Fruit fly (Drosophila melanogaster): ENCODE data around the gene aay.

aay gene

DNA sequence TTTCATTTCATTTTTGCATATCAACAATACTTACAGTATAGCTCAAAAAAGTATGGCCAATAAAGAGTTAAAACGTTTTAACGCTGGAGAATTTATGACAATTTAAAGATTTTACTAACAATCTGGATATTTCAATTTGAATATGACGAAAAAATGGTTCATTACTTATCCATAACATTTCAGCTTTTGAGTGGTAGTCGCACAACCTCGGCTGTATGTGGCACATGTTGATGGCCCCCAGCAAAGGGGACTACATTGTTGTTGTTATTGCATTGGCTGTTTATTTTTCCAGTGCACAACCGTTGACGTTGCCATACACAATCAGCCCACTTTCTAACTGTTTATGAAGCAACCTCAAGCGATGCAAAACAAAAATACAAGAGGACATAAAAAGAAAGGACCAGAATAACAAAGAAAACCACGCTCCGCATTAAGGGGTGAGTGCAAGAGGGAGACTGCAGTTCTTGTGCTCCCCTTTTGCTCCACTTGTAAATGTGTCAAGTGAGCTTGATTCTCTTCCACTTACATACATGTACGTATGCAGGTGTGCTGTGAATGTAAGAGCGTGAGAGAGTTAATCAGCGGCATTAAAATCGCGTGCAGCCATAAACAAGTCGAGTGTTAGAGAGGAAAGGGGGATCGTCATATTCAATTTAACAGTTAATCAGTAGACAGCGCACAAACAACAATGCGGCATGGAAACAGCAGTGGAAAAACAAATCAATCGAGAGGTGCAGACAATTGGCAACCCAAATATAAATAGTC lies 2.8 kb upstream of the aay start (continued):
- TF ChIP-seq prd (optimal IDR thresholded peaks at IDR 0.05) (no peak), prd (GFP tag; IDR thresholded peaks at IDR 0.05) (peak; percentile 56; the same call in 2 of the 3 replicates), CG10959 (GFP tag; IDR thresholded peaks at IDR 0.05) (no peak), CG12104 (GFP tag; optimal IDR thresholded peaks at IDR 0.05) (no peak), CG9932 (GFP tag; IDR thresholded peaks at IDR 0.05) (no peak), oc (tag; optimal IDR thresholded peaks at IDR 0.05) (peak; percentile 8), CG31388 (GFP tag; optimal IDR thresholded peaks at IDR 0.05) (no peak), Ets65A (GFP tag) (no peak), CG9817 (tag; optimal IDR thresholded peaks at IDR 0.05) (peak; percentile 15), Fer3 (tag; optimal IDR thresholded peaks at IDR 0.05) (peak; percentile 29), CTCF (GFP tag; optimal IDR thresholded peaks at IDR 0.05) (peak; percentile 9), CG15479 (GFP tag; optimal IDR thresholded peaks at IDR 0.05) (no peak), Oli (tag; optimal IDR thresholded peaks at IDR 0.05) (peak; percentile 62), CG6254 (GFP tag; optimal IDR thresholded peaks at IDR 0.05) (no peak), salm (tag; optimal IDR thresholded peaks at IDR 0.05) (peak; percentile 23), CG2199 (GFP tag; IDR thresholded peaks at IDR 0.05) (no peak), Nf-YC (tag; optimal IDR thresholded peaks at IDR 0.05) (no peak), CG12299 (tag; optimal IDR thresholded peaks at IDR 0.05) (no peak), CG8944 (GFP tag; optimal IDR thresholded peaks at IDR 0.05) (no peak), CoRest (tag; optimal IDR thresholded peaks at IDR 0.05) (peak; percentile 38), tgo (GFP tag; IDR thresholded peaks at IDR 0.05) (peak; percentile 40; the same call in 2 of the 3 replicates), nom (GFP tag; optimal IDR thresholded peaks at IDR 0.05) (peak; percentile 90), zfh2 (GFP tag; optimal IDR thresholded peaks at IDR 0.05) (no peak), gsb (GFP tag; IDR thresholded peaks at IDR 0.05) (no peak), HLHmδ (GFP tag; optimal IDR thresholded peaks at IDR 0.05) (no peak), nerfin-2 (GFP tag; IDR thresholded peaks at IDR 0.05; ENCODE audit: partially characterized antibody) (no peak), CG17612 (GFP tag; IDR thresholded peaks at IDR 0.05) (no peak), CG18599 (GFP tag; optimal IDR thresholded peaks at IDR 0.05) (peak; percentile 38), chm (GFP tag; IDR thresholded peaks at IDR 0.05) (no peak), CG1792 (GFP tag; optimal IDR thresholded peaks at IDR 0.05) (no peak), CG10654 (GFP tag; optimal IDR thresholded peaks at IDR 0.05) (no peak), ind (GFP tag; optimal IDR thresholded peaks at IDR 0.05) (peak; percentile 31), CG14014 (GFP tag; IDR thresholded peaks at IDR 0.05) (peak; percentile 53; the same call in 1 of the 2 replicates), ab (GFP tag; optimal IDR thresholded peaks at IDR 0.05) (no peak), pho (GFP tag; optimal IDR thresholded peaks at IDR 0.05) (no peak), CG11398 (GFP tag; optimal IDR thresholded peaks at IDR 0.05) (peak; percentile 2), zen (tag; optimal IDR thresholded peaks at IDR 0.05) (no peak), slp2 (GFP tag; optimal IDR thresholded peaks at IDR 0.05) (peak; percentile 17), BtbVII (GFP tag; optimal IDR thresholded peaks at IDR 0.05) (no peak), sisA (GFP tag; IDR thresholded peaks at IDR 0.05) (peak; percentile 53; the same call in 1 of the 2 replicates), NC2α (GFP tag; optimal IDR thresholded peaks at IDR 0.05) (no peak), gem (tag; optimal IDR thresholded peaks at IDR 0.05) (peak; percentile 72), Six4 (GFP tag; optimal IDR thresholded peaks at IDR 0.05) (no peak), Taf1 (GFP tag; IDR thresholded peaks at IDR 0.05) (no peak), lola (GFP tag; optimal IDR thresholded peaks at IDR 0.05) (peak in 1 of 3 experiments; percentile 7), Sry-β (GFP tag; optimal IDR thresholded peaks at IDR 0.05) (no peak), HHEX (GFP tag; optimal IDR thresholded peaks at IDR 0.05) (peak; percentile 42), vnd (GFP tag; IDR thresholded peaks at IDR 0.05; ENCODE audit: partially characterized antibody) (no peak), CG11560 (tag; IDR thresholded peaks at IDR 0.05) (no peak), lov (optimal IDR thresholded peaks at IDR 0.05) (no peak), lov (GFP tag; IDR thresholded peaks at IDR 0.05) (no peak)

Data from whole organism, embryonic.